Worm (Caenorhabditis elegans) whole organism, early embryonic: ENCODE data around the gene C28H8.5.

Experiments used
- aly-1 ChIP-seq: sonication (generic microtip); optimal IDR thresholded peaks from 2 replicates; lab custom pipeline; 2016; ENCODE audit warnings: missing genetic modification characterization, missing compliant biosample characterization
- ama-1 ChIP-seq: fragments of 150-350 bp; optimal IDR thresholded peaks from 2 replicates; lab custom pipeline; 2014
- ceh-13 ChIP-seq: fragments of 200-800 bp; sonication (Bioruptor generic); optimal IDR thresholded peaks from 2 replicates; lab custom pipeline; 2018; ENCODE audit warnings: mild to moderate bottlenecking, missing genetic modification characterization, missing compliant biosample characterization
- ceh-36 ChIP-seq: sonication (generic microtip); optimal IDR thresholded peaks from 2 replicates; lab custom pipeline; 2016; ENCODE audit warnings: missing genetic modification characterization, inconsistent platforms, missing compliant biosample characterization
- flt-1 ChIP-seq: fragments of 200-800 bp; sonication (Bioruptor generic); IDR thresholded peaks from 2 replicates; pipeline ENCODE4 v1.3.6; 2022; ENCODE audit warnings: missing genetic modification characterization, missing compliant biosample characterization
- hmbx-1 ChIP-seq: sonication (generic microtip); optimal IDR thresholded peaks from 2 replicates; lab custom pipeline; 2016; ENCODE audit warnings: mild to moderate bottlenecking, missing genetic modification characterization, missing compliant biosample characterization
- scrt-1 ChIP-seq: fragments of 200-800 bp; sonication (Bioruptor generic); IDR thresholded peaks from 2 replicates; pipeline ENCODE4 v1.3.6; 2022; ENCODE audit warnings: missing genetic modification characterization, missing compliant biosample characterization
- tbx-11 ChIP-seq: fragments of 200-800 bp; sonication (Bioruptor generic); IDR thresholded peaks from 2 replicates; pipeline ENCODE4 v1.3.6; 2022; ENCODE audit warnings: missing genetic modification characterization, missing compliant biosample characterization

DNA sequence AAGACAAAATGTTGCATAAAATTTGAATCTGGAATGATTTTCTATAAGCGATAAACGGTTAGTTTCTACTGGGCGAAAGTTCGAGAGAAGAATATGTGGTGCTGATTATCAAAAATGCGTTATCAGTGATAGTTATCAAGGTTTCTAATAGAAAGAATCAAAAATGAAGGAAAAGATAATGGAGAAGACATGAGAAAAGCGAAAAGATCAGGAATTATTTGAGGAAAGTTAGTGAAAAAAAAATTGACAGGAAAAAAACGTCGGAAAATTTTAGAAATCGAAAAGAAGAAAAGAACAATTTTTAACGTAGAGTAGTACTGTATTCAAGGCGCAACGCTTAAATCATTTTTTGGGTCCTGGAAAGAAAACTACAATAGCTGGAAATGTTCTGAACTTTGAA lies 20.3 kb upstream of the C28H8.5 start, which contains the start of gene dnpp-1:
- TF ChIP-seq ceh-13 (no peak), scrt-1 (GFP tag; lab: Robert Waterston, UW) (no peak), flt-1 (no peak), ama-1 (no peak), hmbx-1 (tag; lab: Kevin White, UChicago) (no peak), aly-1 (tag; lab: Kevin White, UChicago) (no peak), ceh-36 (tag; lab: Kevin White, UChicago) (no peak), tbx-11 (GFP tag; lab: Robert Waterston, UW) (no peak)
